Worm (Caenorhabditis elegans): Measurements from ENCODE around the gene ZK370.4.

ce11 chrIII:8741955-8742354, 10.7 kb upstream of the ZK370.4 start:
- TF ChIP-seq nhr-12 (tag; optimal IDR thresholded peaks at IDR 0.05) (no peak), sptf-1 (tag; optimal IDR thresholded peaks at IDR 0.05) (no peak), unc-130 (tag; optimal IDR thresholded peaks at IDR 0.05) (no peak), nhr-90 (tag; optimal IDR thresholded peaks at IDR 0.05; ENCODE audit: poor library complexity) (no peak), egl-27 (tag; optimal IDR thresholded peaks at IDR 0.05) (no peak), blmp-1 (tag; optimal IDR thresholded peaks at IDR 0.05) (no peak), efl-1 (optimal IDR thresholded peaks at IDR 0.05) (no peak), efl-1 (GFP tag; optimal IDR thresholded peaks at IDR 0.05 in 1 of 2) (peak in 1 of 2 experiments; percentile 91)

Data from whole organism, L1 larva.